Fruit fly (Drosophila melanogaster): ENCODE measurements around the gene CG17107.

The CG17107 gene

DNA sequence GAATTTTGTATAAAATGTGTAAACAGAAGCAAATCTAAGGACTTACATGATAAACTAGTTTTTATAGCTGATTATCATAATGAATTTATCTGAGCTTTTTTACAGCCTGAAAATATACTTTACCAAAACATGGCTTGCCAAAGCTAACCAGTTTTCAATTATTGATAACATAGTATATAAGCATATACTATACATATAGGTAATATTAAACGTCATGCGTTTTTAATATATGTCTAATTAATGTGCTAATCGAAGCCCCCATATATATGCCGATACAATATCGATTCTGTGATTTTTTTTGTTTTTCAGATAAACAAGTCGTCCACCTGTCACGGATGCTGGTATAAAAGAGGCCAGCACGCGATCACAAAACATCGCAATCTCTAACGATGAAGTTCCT is at the start of gene CG17107:
CG17107 (plus strand) TSS at position 301 of the 400 bp plus-strand sequence.
- TF ChIP-seq EcR (GFP tag; optimal IDR thresholded peaks at IDR 0.05) (no peak), CG13204 (GFP tag; optimal IDR thresholded peaks at IDR 0.05) (no peak)

DNA sequence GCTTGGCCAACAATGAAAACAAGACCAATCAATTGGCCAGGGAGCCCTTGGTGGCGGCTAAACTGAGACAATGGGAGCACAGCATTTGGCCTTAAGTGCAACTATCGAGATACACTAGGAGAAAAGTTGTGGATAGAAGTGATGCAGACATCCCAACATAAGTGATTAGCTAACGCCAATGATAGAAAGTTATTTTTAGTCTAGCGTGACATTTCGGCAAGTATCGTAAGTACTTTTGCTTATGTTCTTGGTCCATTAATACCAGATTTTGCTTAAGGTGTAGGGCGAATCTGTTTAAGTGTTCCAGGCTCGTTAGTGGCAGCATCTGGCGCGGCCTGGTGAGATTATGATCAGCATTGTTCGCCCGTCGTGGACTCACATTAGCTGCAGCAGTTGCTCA is 49.0 kb upstream of the CG17107 start:
- TF ChIP-seq CG17806 (tag; optimal IDR thresholded peaks at IDR 0.05) (no peak), fd96Ca (GFP tag; IDR thresholded peaks at IDR 0.05) (no peak), CG14655 (GFP tag; optimal IDR thresholded peaks at IDR 0.05) (peak; percentile 26), CG34367 (tag; optimal IDR thresholded peaks at IDR 0.05) (peak; percentile 25), EcR (GFP tag; optimal IDR thresholded peaks at IDR 0.05) (no peak), gl (tag; optimal IDR thresholded peaks at IDR 0.05) (no peak), rn (GFP tag; IDR thresholded peaks at IDR 0.05) (no peak), CG12605 (GFP tag; IDR thresholded peaks at IDR 0.05) (no peak), CG15710 (tag; optimal IDR thresholded peaks at IDR 0.05) (no peak), Ets98B (GFP tag; IDR thresholded peaks at IDR 0.05) (no peak), CG4496 (GFP tag; IDR thresholded peaks at IDR 0.05) (0 out of 3 replicates have a peak, but pooled peaks have one; percentile 15), CG9948 (tag; optimal IDR thresholded peaks at IDR 0.05) (no peak), D1 (tag; optimal IDR thresholded peaks at IDR 0.05) (no peak), CG8159 (tag; optimal IDR thresholded peaks at IDR 0.05) (peak; percentile 51), Pif1A (GFP tag; optimal IDR thresholded peaks at IDR 0.05) (no peak), Snoo (tag; optimal IDR thresholded peaks at IDR 0.05) (no peak), CG8301 (tag; optimal IDR thresholded peaks at IDR 0.05) (no peak)

DNA sequence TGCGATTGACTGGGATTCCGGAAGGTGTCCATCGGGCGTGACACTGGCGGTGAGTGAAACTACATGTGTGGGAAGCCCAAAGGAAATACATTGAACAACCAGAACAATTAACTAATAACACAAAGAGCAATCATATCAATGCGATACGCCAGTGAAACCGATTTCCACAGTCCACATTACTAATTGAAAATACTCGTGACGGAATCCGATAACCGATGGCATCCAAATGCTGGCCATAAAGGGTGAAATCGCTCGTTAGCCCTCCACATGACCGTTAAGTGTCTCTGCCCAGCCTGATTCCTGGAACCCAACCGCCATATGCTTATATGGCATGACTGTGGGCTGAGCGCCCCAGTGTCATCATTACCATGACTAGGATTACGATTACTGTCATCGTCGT is 43.3 kb upstream of the CG17107 start, which contains the start of gene CG7329:
CG7329 (minus strand) TSS at position 101 of the 400 bp plus-strand sequence.
- TF ChIP-seq CG8159 (tag; optimal IDR thresholded peaks at IDR 0.05) (no peak), D1 (tag; optimal IDR thresholded peaks at IDR 0.05) (no peak), gl (tag; optimal IDR thresholded peaks at IDR 0.05) (no peak), CG8301 (tag; optimal IDR thresholded peaks at IDR 0.05) (no peak), CG13204 (GFP tag; optimal IDR thresholded peaks at IDR 0.05) (no peak), CG4496 (GFP tag; IDR thresholded peaks at IDR 0.05) (no peak), fd96Ca (GFP tag; IDR thresholded peaks at IDR 0.05) (no peak), Pif1A (GFP tag; optimal IDR thresholded peaks at IDR 0.05) (no peak), CG14655 (GFP tag; optimal IDR thresholded peaks at IDR 0.05) (no peak), Snoo (tag; optimal IDR thresholded peaks at IDR 0.05) (no peak), CG9948 (tag; optimal IDR thresholded peaks at IDR 0.05) (no peak), CG10348 (GFP tag; IDR thresholded peaks at IDR 0.05) (no peak), Pif1B (GFP tag; optimal IDR thresholded peaks at IDR 0.05) (no peak), CG15710 (tag; optimal IDR thresholded peaks at IDR 0.05) (no peak), CG34367 (tag; optimal IDR thresholded peaks at IDR 0.05) (no peak), EcR (GFP tag; optimal IDR thresholded peaks at IDR 0.05) (no peak), Ets98B (GFP tag; IDR thresholded peaks at IDR 0.05) (no peak), CG12605 (GFP tag; IDR thresholded peaks at IDR 0.05) (no peak)

DNA sequence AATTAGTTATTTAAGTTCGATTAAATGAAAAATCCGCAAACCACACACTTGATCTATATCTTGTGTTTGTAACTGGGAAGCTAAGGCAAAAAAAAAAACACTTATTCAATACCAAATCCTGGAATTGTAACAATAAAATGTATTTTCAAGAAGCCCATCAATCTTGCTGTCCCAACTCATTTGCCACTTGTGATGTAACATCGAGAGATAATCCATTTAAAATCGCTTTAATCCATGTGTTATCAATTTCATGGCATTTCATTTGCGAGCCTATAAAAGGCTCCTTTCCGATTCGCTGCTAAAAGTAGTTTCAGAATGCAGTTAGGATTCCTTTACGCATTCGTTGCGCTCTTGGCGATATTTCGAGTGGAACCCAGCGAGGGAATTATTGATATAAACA is 42.1 kb upstream of the CG17107 start, which contains the start of gene CG31872:
CG31872 (plus strand) TSS at position 301 of the 400 bp plus-strand sequence.
- TF ChIP-seq CG14655 (GFP tag; optimal IDR thresholded peaks at IDR 0.05), result no peak
- no peak for TF ChIP-seq CG10348 (GFP tag; IDR thresholded peaks at IDR 0.05)
- TF ChIP-seq Pif1A (GFP tag; optimal IDR thresholded peaks at IDR 0.05), result no peak
- TF ChIP-seq EcR (GFP tag; optimal IDR thresholded peaks at IDR 0.05), result no peak
- TF ChIP-seq Snoo (tag; optimal IDR thresholded peaks at IDR 0.05), result no peak
- TF ChIP-seq CG9948 (tag; optimal IDR thresholded peaks at IDR 0.05), result no peak
- no peak for TF ChIP-seq gl (tag; optimal IDR thresholded peaks at IDR 0.05)
- TF ChIP-seq CG32121 (GFP tag; IDR thresholded peaks at IDR 0.05), result no peak

DNA sequence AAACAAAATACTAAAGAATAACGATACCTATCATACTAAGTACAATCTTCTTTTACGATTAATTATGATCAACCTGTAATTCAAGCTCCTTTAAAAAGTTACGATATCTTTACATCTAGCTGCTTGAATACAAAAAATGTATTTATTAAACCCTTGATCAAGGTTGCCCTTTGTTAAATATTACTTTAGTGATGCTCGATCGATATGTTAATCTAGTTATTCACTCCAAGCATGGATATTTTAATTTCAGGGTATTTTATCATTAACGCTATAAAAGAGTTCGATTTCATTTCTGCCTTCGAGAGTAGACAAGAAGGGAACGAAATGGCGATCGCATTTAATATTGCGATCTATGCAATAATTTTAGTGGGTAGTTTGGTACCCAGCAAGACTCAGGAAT is 38.0 kb upstream of the CG17107 start, which contains the start of gene CG18284:
CG18284 (plus strand) TSS at position 301 of the 400 bp plus-strand sequence.
- TF ChIP-seq CG17806 (tag; optimal IDR thresholded peaks at IDR 0.05), result no peak
- no peak for TF ChIP-seq CG15710 (tag; optimal IDR thresholded peaks at IDR 0.05)
- no peak for TF ChIP-seq Ets98B (GFP tag; IDR thresholded peaks at IDR 0.05)
- no peak for TF ChIP-seq CG13204 (GFP tag; optimal IDR thresholded peaks at IDR 0.05)
- TF ChIP-seq CG4496 (GFP tag; IDR thresholded peaks at IDR 0.05), result no peak
- no peak for TF ChIP-seq CG8301 (tag; optimal IDR thresholded peaks at IDR 0.05)
- no peak for TF ChIP-seq CG8159 (tag; optimal IDR thresholded peaks at IDR 0.05)
- no peak for TF ChIP-seq CG14655 (GFP tag; optimal IDR thresholded peaks at IDR 0.05)
- TF ChIP-seq D1 (tag; optimal IDR thresholded peaks at IDR 0.05), result no peak
- no peak for TF ChIP-seq gl (tag; optimal IDR thresholded peaks at IDR 0.05)
- no peak for TF ChIP-seq CG12605 (GFP tag; IDR thresholded peaks at IDR 0.05)
- no peak for TF ChIP-seq CG34367 (tag; optimal IDR thresholded peaks at IDR 0.05)
- no peak for TF ChIP-seq fd96Ca (GFP tag; IDR thresholded peaks at IDR 0.05)
- TF ChIP-seq CG9948 (tag; optimal IDR thresholded peaks at IDR 0.05), result no peak
- no peak for TF ChIP-seq CG10348 (GFP tag; IDR thresholded peaks at IDR 0.05)
- TF ChIP-seq Pif1A (GFP tag; optimal IDR thresholded peaks at IDR 0.05), result no peak
- no peak for TF ChIP-seq Snoo (tag; optimal IDR thresholded peaks at IDR 0.05)
- TF ChIP-seq CG32121 (GFP tag; IDR thresholded peaks at IDR 0.05), result no peak
- TF ChIP-seq Pif1B (GFP tag; optimal IDR thresholded peaks at IDR 0.05), result no peak

DNA sequence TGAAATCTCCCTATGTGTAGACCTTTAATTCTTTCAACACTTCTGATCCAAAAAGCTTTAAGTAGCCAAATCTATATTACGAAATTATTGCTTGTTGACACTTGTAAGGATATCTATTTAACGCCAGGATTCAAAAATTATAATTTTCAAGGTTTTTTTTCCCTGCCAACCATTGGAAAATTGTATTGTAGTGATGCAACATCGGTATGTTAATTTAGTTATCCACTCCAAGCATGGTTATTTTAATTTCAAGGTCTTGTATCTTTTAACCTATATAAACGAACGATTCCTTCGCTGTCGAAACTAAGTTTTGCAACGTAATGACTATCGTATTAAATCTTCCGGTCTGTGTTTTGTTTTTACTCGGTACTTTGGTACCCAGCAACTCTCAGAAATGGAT is 35.6 kb upstream of the CG17107 start, which contains the start of gene CG17097:
CG17097 (plus strand) TSS at position 301 of the 400 bp plus-strand sequence.
- TF ChIP-seq fd96Ca (GFP tag; IDR thresholded peaks at IDR 0.05) (no peak), gl (tag; optimal IDR thresholded peaks at IDR 0.05) (no peak), CG9948 (tag; optimal IDR thresholded peaks at IDR 0.05) (no peak), rn (GFP tag; IDR thresholded peaks at IDR 0.05) (no peak), D1 (tag; optimal IDR thresholded peaks at IDR 0.05) (no peak), CG10348 (GFP tag; IDR thresholded peaks at IDR 0.05) (no peak), EcR (GFP tag; optimal IDR thresholded peaks at IDR 0.05) (no peak), CG15710 (tag; optimal IDR thresholded peaks at IDR 0.05) (no peak), Snoo (tag; optimal IDR thresholded peaks at IDR 0.05) (no peak), CG14655 (GFP tag; optimal IDR thresholded peaks at IDR 0.05) (no peak), CG34367 (tag; optimal IDR thresholded peaks at IDR 0.05) (no peak), Ets98B (GFP tag; IDR thresholded peaks at IDR 0.05) (no peak), CG4496 (GFP tag; IDR thresholded peaks at IDR 0.05) (no peak), CG13204 (GFP tag; optimal IDR thresholded peaks at IDR 0.05) (no peak)

All from whole organism, pupa.